Fruit fly (Drosophila melanogaster) whole organism, embryonic: Measurements from ENCODE around the gene CG14853.
A peak's percentile ranks its signal among the peaks of the same experiment; 100 is the strongest.

Experiments used
- Aef1 ChIP-seq: fragments of 200-800 bp; sonication (Bioruptor generic); IDR thresholded peaks from 3 replicates; pipeline ENCODE4 v1.3.6; 2022; ENCODE audit warnings: missing biosample characterization, missing genetic modification characterization
- Bdp1 ChIP-seq: fragments of 200-800 bp; sonication (Bioruptor generic); optimal IDR thresholded peaks from 3 replicates; lab custom pipeline; 2016; ENCODE audit warnings: missing biosample characterization, missing genetic modification characterization
- Blimp-1 ChIP-seq: fragments of 200-800 bp; sonication (Bioruptor generic); optimal IDR thresholded peaks from 3 replicates; lab custom pipeline; 2018; ENCODE audit warnings: missing biosample characterization, missing genetic modification characterization, mild to moderate bottlenecking, moderate library complexity, missing genetic modification reagents
- BtbVII ChIP-seq: fragments of 200-800 bp; sonication (Bioruptor generic); optimal IDR thresholded peaks from 3 replicates; lab custom pipeline; 2017; ENCODE audit warnings: missing biosample characterization, mild to moderate bottlenecking, missing genetic modification characterization
- CG13287 ChIP-seq: fragments of 200-800 bp; sonication (Bioruptor generic); IDR thresholded peaks from 2 replicates; pipeline ENCODE4 v1.3.6; 2022; ENCODE audit warnings: missing biosample characterization, missing genetic modification characterization; ENCODE audit not compliant: partially characterized antibody
- CG15479 ChIP-seq: fragments of 200-800 bp; sonication (Bioruptor generic); optimal IDR thresholded peaks from 3 replicates; lab custom pipeline; 2019; ENCODE audit warnings: missing biosample characterization, mild to moderate bottlenecking, missing genetic modification characterization, moderate library complexity
- CG17186 ChIP-seq: fragments of 200-800 bp; sonication (Bioruptor generic); optimal IDR thresholded peaks from 3 replicates; lab custom pipeline; 2017; ENCODE audit warnings: missing biosample characterization, missing genetic modification reagents, missing genetic modification characterization
- CG17359 ChIP-seq: fragments of 200-800 bp; sonication (Bioruptor generic); optimal IDR thresholded peaks from 3 replicates; lab custom pipeline; 2018; ENCODE audit warnings: missing biosample characterization, mild to moderate bottlenecking, missing genetic modification characterization, moderate library complexity
- CG2712 ChIP-seq: fragments of 200-800 bp; optimal IDR thresholded peaks from 3 replicates; lab custom pipeline; 2019; ENCODE audit warnings: missing biosample characterization, mild to moderate bottlenecking, missing genetic modification characterization, moderate library complexity
- CG32532 ChIP-seq: fragments of 200-800 bp; sonication (Bioruptor generic); IDR thresholded peaks from 2 replicates; pipeline ENCODE4 v1.3.6; 2022; ENCODE audit warnings: missing biosample characterization, missing genetic modification characterization
- CG34376 ChIP-seq: fragments of 200-800 bp; sonication (Bioruptor generic); optimal IDR thresholded peaks from 2 replicates; lab custom pipeline; 2018; ENCODE audit warnings: missing biosample characterization, mild to moderate bottlenecking, missing genetic modification characterization
- CG3847 ChIP-seq: fragments of 200-800 bp; sonication (Bioruptor generic); IDR thresholded peaks from 2 replicates; pipeline ENCODE4 v1.3.6; 2022; ENCODE audit warnings: missing biosample characterization, missing genetic modification characterization
- CG4328 ChIP-seq: fragments of 200-800 bp; sonication (Bioruptor generic); optimal IDR thresholded peaks from 3 replicates; lab custom pipeline; 2017; ENCODE audit warnings: missing biosample characterization, missing genetic modification reagents, missing genetic modification characterization
- CG4820 ChIP-seq: fragments of 200-800 bp; sonication (Bioruptor generic); optimal IDR thresholded peaks from 3 replicates; lab custom pipeline; 2016; ENCODE audit warnings: missing biosample characterization, missing genetic modification characterization
- CG7839 ChIP-seq: fragments of 200-800 bp; sonication (Bioruptor generic); optimal IDR thresholded peaks from 3 replicates; lab custom pipeline; 2018; ENCODE audit warnings: missing biosample characterization, mild to moderate bottlenecking, missing genetic modification characterization, moderate library complexity
- CG7987 ChIP-seq: fragments of 200-800 bp; sonication (Bioruptor generic); optimal IDR thresholded peaks from 2 replicates; lab custom pipeline; 2018; ENCODE audit warnings: missing biosample characterization, mild to moderate bottlenecking, missing genetic modification characterization, moderate library complexity
- Camta ChIP-seq: fragments of 200-800 bp; sonication (Bioruptor generic); optimal IDR thresholded peaks from 2 replicates; lab custom pipeline; 2016; ENCODE audit warnings: missing biosample characterization, missing genetic modification characterization
- CkIIα-i1 ChIP-seq: fragments of 200-800 bp; sonication (Bioruptor generic); IDR thresholded peaks from 2 replicates; pipeline ENCODE4 v1.3.6; 2022; ENCODE audit warnings: missing biosample characterization, missing genetic modification characterization
- CrebB ChIP-seq: fragments of 200-800 bp; sonication (Bioruptor generic); optimal IDR thresholded peaks from 3 replicates; lab custom pipeline; 2018; ENCODE audit warnings: missing biosample characterization, mild to moderate bottlenecking, missing genetic modification characterization
- Dek ChIP-seq: fragments of 200-800 bp; sonication (Bioruptor generic); optimal IDR thresholded peaks from 3 replicates; lab custom pipeline; 2019; ENCODE audit warnings: missing biosample characterization, mild to moderate bottlenecking, missing genetic modification characterization, moderate library complexity
- E2f1 ChIP-seq: fragments of 200-800 bp; sonication (Bioruptor generic); IDR thresholded peaks from 2 replicates; pipeline ENCODE4 v1.3.6; 2022; ENCODE audit warnings: missing biosample characterization, missing genetic modification characterization
- GATAe ChIP-seq: fragments of 200-800 bp; sonication (Bioruptor generic); conservative IDR thresholded peaks from 2 replicates; pipeline ENCODE4 v1.3.6; 2022; ENCODE audit warnings: missing biosample characterization, missing genetic modification characterization
- Gsc ChIP-seq: fragments of 200-800 bp; sonication (Bioruptor generic); IDR thresholded peaks from 2 replicates; pipeline ENCODE4 v1.3.6; 2022; ENCODE audit warnings: missing biosample characterization, missing genetic modification characterization
- H15 ChIP-seq: fragments of 200-800 bp; sonication (Bioruptor generic); IDR thresholded peaks from 3 replicates; pipeline ENCODE4 v1.3.6; 2022; ENCODE audit warnings: missing biosample characterization, missing genetic modification characterization
- HHEX ChIP-seq: fragments of 200-800 bp; sonication (Bioruptor generic); optimal IDR thresholded peaks from 3 replicates; lab custom pipeline; 2017; ENCODE audit warnings: missing biosample characterization, mild to moderate bottlenecking, missing genetic modification characterization, missing genetic modification reagents
- HLH4C ChIP-seq: fragments of 200-800 bp; sonication (Bioruptor generic); IDR thresholded peaks from 3 replicates; pipeline ENCODE4 v1.3.6; 2022; ENCODE audit warnings: missing biosample characterization, missing genetic modification characterization; ENCODE audit not compliant: partially characterized antibody
- NC2β ChIP-seq: fragments of 200-800 bp; sonication (Bioruptor generic); optimal IDR thresholded peaks from 2 replicates; lab custom pipeline; 2016; ENCODE audit warnings: missing biosample characterization, missing genetic modification characterization
- Opbp ChIP-seq: fragments of 200-800 bp; sonication (Bioruptor generic); IDR thresholded peaks from 3 replicates; pipeline ENCODE4 v1.3.6; 2022; ENCODE audit warnings: missing biosample characterization, missing genetic modification characterization; ENCODE audit not compliant: partially characterized antibody
- Side ChIP-seq: fragments of 200-800 bp; sonication (Bioruptor generic); optimal IDR thresholded peaks from 2 replicates; lab custom pipeline; 2016; ENCODE audit warnings: missing biosample characterization, missing genetic modification characterization
- ash1 ChIP-seq: fragments of 200-800 bp; sonication (Bioruptor generic); optimal IDR thresholded peaks from 2 replicates; lab custom pipeline; 2018; ENCODE audit warnings: missing biosample characterization, mild to moderate bottlenecking, missing genetic modification characterization
- bab2 ChIP-seq: fragments of 200-800 bp; sonication (Bioruptor generic); optimal IDR thresholded peaks from 2 replicates; lab custom pipeline; 2016; ENCODE audit warnings: missing biosample characterization, missing genetic modification characterization
- btn ChIP-seq: fragments of 200-800 bp; sonication (Bioruptor generic); optimal IDR thresholded peaks from 2 replicates; lab custom pipeline; 2016; ENCODE audit warnings: missing biosample characterization, missing genetic modification characterization
- dpn ChIP-seq, 2 experiments: fragments of 200-800 bp; sonication (Bioruptor generic); optimal IDR thresholded peaks; 3 replicates each; lab custom pipeline; 2016; ENCODE audit warnings: missing biosample characterization in 2 of 2, missing genetic modification characterization in 2 of 2
- fd64A ChIP-seq: fragments of 200-800 bp; sonication (Bioruptor generic); optimal IDR thresholded peaks from 3 replicates; lab custom pipeline; 2018; ENCODE audit warnings: missing biosample characterization, mild to moderate bottlenecking, missing genetic modification characterization
- fd96Cb ChIP-seq: fragments of 200-800 bp; sonication (Bioruptor generic); optimal IDR thresholded peaks from 2 replicates; lab custom pipeline; 2018; ENCODE audit warnings: missing biosample characterization, mild to moderate bottlenecking, missing genetic modification characterization, moderate library complexity
- gce ChIP-seq: fragments of 200-800 bp; sonication (Bioruptor generic); IDR thresholded peaks from 3 replicates; pipeline ENCODE4 v1.3.6; 2022; ENCODE audit warnings: missing biosample characterization, missing genetic modification characterization
- grau ChIP-seq: fragments of 200-800 bp; optimal IDR thresholded peaks from 3 replicates; lab custom pipeline; 2019; ENCODE audit warnings: missing biosample characterization, mild to moderate bottlenecking, missing genetic modification characterization, moderate library complexity
- gro ChIP-seq: fragments of 200-800 bp; sonication (Bioruptor generic); optimal IDR thresholded peaks from 2 replicates; lab custom pipeline; 2016; ENCODE audit warnings: missing biosample characterization, missing genetic modification characterization
- jumu ChIP-seq: fragments of 200-800 bp; sonication (Bioruptor generic); optimal IDR thresholded peaks from 3 replicates; lab custom pipeline; 2016; ENCODE audit warnings: missing biosample characterization, missing genetic modification characterization
- kay ChIP-seq: fragments of 200-800 bp; sonication (Bioruptor generic); optimal IDR thresholded peaks from 2 replicates; lab custom pipeline; 2016; ENCODE audit warnings: missing biosample characterization, missing genetic modification characterization
- ken ChIP-seq: fragments of 200-800 bp; sonication (Bioruptor generic); IDR thresholded peaks from 3 replicates; pipeline ENCODE4 v1.3.6; 2022; ENCODE audit warnings: missing biosample characterization, missing genetic modification characterization
- pan ChIP-seq, 4 experiments: fragments of >200 bp in 3 of 4; fragments of 200-800 bp in 1 of 4; sonication (Bioruptor generic) in 1 of 4; optimal IDR thresholded peaks in 3 of 4; IDR thresholded peaks in 1 of 4; 2 replicates each; pipeline versions ENCODE4 v1.3.6 to Lab custom; 2017 to 2022; ENCODE audit warnings: missing biosample characterization in 2 of 4, missing genetic modification characterization in 2 of 4, mixed read lengths in 1 of 4
- pho ChIP-seq: fragments of 200-800 bp; sonication (Bioruptor generic); optimal IDR thresholded peaks from 2 replicates; lab custom pipeline; 2016; ENCODE audit warnings: missing biosample characterization, missing genetic modification characterization
- slbo ChIP-seq: fragments of 200-800 bp; sonication (Bioruptor generic); IDR thresholded peaks from 2 replicates; pipeline ENCODE4 v1.3.6; 2022; ENCODE audit warnings: missing biosample characterization, missing genetic modification characterization
- stc ChIP-seq: fragments of 200-800 bp; sonication (Bioruptor generic); IDR thresholded peaks from 2 replicates; pipeline ENCODE4 v1.3.6; 2022; ENCODE audit warnings: missing biosample characterization, missing genetic modification characterization
- sug ChIP-seq: fragments of 200-800 bp; optimal IDR thresholded peaks from 2 replicates; lab custom pipeline; 2019; ENCODE audit warnings: missing biosample characterization, mild to moderate bottlenecking, missing genetic modification characterization, moderate library complexity
- tin ChIP-seq: fragments of 200-800 bp; sonication (Bioruptor generic); optimal IDR thresholded peaks from 3 replicates; lab custom pipeline; 2016; ENCODE audit warnings: missing biosample characterization, missing genetic modification characterization
- zfh1 ChIP-seq: fragments of 200-800 bp; sonication (Bioruptor generic); IDR thresholded peaks from 3 replicates; pipeline ENCODE4 v1.3.6; 2022; ENCODE audit warnings: missing biosample characterization, missing genetic modification characterization

CG14853 gene

DNA sequence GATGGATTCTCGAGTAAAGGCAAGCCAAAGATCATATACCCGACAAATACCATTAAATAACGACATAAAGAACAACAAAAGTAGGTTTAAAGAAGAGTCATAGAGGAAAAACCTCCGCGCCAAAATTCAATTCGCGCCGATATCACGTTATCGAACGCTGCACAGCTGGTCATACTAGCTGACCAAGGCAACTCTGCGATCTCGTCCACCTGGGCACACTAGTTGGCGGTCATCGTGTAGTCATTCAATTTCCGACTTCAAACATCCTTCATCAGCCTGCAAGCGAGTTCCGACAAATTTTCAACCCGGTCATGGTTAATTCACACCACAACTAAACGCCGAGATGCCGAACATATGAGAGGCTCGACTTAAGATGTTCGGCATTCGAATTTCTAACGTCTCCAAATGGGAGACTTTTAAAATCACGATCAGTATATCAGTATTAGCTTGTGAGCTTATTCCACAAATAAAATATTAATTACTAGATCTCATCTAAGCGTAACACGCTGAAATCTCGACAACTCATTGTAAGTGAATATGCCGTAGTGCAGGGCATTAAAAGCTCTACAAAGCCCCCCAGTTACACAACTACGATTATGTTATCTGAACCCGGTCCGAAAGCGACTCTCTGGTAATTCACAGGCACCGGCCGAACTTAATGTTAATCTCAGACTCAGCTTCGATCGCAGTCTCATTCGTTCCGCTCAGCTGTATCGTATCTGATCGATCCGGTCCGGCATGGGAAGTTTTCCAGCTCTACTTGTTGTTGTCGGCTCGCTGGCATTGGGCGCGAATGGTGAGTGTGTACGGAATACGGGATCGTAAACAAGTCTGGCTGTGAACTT is 47.5 kb downstream of the CG14853 start, which contains the start of gene CG3505 (continued):
- TF ChIP-seq gce (GFP tag; lab: Robert Waterston, UW) (no peak), Camta (GFP tag; lab: Kevin White, UChicago) (peak; percentile 32), CG4820 (GFP tag; lab: Kevin White, UChicago) (peak; percentile 9), zfh1 (GFP tag; lab: Robert Waterston, UW) (peak; percentile 45; the same call in 1 of the 3 replicates), CG32532 (GFP tag; lab: Robert Waterston, UW) (peak; percentile 54; the same call in 1 of the 2 replicates), Bdp1 (GFP tag; lab: Kevin White, UChicago) (peak; percentile 20), ken (peak; percentile 40; the same call in 1 of the 3 replicates), pan (optimal IDR thresholded peaks at IDR 0.05; lab: Kevin White, UChicago) (no peak), pan (GFP tag; optimal IDR thresholded peaks at IDR 0.05 in 1 of 2, IDR thresholded peaks at IDR 0.05 in 1 of 2) (peak in 1 of 2 experiments; percentile 59), HLH4C (peak; percentile 47; the same call in 2 of the 3 replicates), pho (no peak), CG13287 (peak; percentile 50), E2f1 (no peak), Opbp (GFP tag; lab: Robert Waterston, UW) (peak; percentile 43; the same call in 1 of the 3 replicates), ash1 (GFP tag; lab: Kevin White, UChicago) (no peak), stc (GFP tag; lab: Robert Waterston, UW) (peak; percentile 49; the same call in 1 of the 2 replicates), sug (peak; percentile 64), fd96Cb (peak; percentile 16), CG4328 (GFP tag; lab: Kevin White, UChicago) (peak; percentile 40), gro (GFP tag; lab: Kevin White, UChicago) (peak; percentile 30), Aef1 (GFP tag; lab: Robert Waterston, UW) (no peak), CG15479 (GFP tag; lab: Kevin White, UChicago) (no peak), Side (GFP tag; lab: Kevin White, UChicago) (peak; percentile 17), CrebB (peak; percentile 35), Blimp-1 (GFP tag; lab: Kevin White, UChicago) (peak; percentile 7), CG34376 (GFP tag; lab: Kevin White, UChicago) (peak; percentile 77), fd64A (no peak), CG3847 (peak; percentile 62), HHEX (GFP tag; lab: Kevin White, UChicago) (peak; percentile 70), Dek (tag; lab: Kevin White, UChicago) (peak; percentile 46), slbo (GFP tag; lab: Robert Waterston, UW) (peak; percentile 64), NC2β (GFP tag; lab: Kevin White, UChicago) (peak; percentile 38), Gsc (no peak), CkIIα-i1 (GFP tag; lab: Robert Waterston, UW) (no peak), bab2 (GFP tag; lab: Kevin White, UChicago) (peak; percentile 42), CG17186 (GFP tag; lab: Kevin White, UChicago) (peak; percentile 20), CG2712 (tag; lab: Kevin White, UChicago) (peak; percentile 17), tin (no peak), kay (GFP tag; lab: Kevin White, UChicago) (peak; percentile 3), CG7987 (peak; percentile 57), CG17359 (peak; percentile 48), GATAe (GFP tag; lab: Robert Waterston, UW) (no peak), CG7839 (tag; lab: Kevin White, UChicago) (peak; percentile 41), grau (tag; lab: Kevin White, UChicago) (peak; percentile 50), BtbVII (GFP tag; lab: Kevin White, UChicago) (peak; percentile 29), btn (GFP tag; lab: Kevin White, UChicago) (no peak), H15 (GFP tag; lab: Robert Waterston, UW) (no peak), jumu (GFP tag; lab: Kevin White, UChicago) (no peak), dpn (GFP tag; optimal IDR thresholded peaks at IDR 0.05; lab: Kevin White, UChicago) (peak in 1 of 2 experiments; percentile 40)
